Worm (Caenorhabditis elegans): ENCODE measurements around the gene hrg-7.

Gene hrg-7

ce11 chrV:12773222-12773621, 31.4 kb downstream of the hrg-7 start, which contains the start of gene ZC455.1:
Gene ZC455.1 (plus strand): TSS chrV:12773522.
- TF ChIP-seq mbf-1 (tag; optimal IDR thresholded peaks at IDR 0.05) (no peak), nhr-12 (tag; optimal IDR thresholded peaks at IDR 0.05) (no peak), sma-9 (GFP tag; optimal IDR thresholded peaks at IDR 0.05) (no peak), sma-9 (tag; optimal IDR thresholded peaks at IDR 0.05) (no peak), ztf-4 (tag; optimal IDR thresholded peaks at IDR 0.05) (no peak), elt-3 (tag; optimal IDR thresholded peaks at IDR 0.05) (no peak), skn-1 (tag; optimal IDR thresholded peaks at IDR 0.05) (no peak), mdl-1 (tag; optimal IDR thresholded peaks at IDR 0.05) (no peak)

DNA sequence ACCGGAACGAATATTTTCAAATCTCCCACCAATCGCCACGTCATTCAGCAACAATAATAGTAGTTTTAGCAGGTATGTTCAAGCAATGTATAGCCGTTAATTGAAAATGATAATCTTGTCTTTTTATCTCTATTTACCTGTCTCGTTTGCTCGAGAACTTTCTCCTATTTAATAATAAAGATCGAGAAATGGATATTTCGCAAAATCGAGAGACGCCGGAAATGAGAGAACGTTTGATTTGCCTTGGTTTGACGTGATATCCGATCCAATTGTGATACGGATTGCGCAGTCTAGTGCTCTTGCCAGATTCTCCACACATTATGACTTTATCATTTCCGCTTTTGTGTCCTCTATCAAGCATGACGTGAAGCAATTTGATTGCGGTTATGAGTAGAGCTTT, 32.0 kb downstream of the hrg-7 start:
- TF ChIP-seq ceh-82 (tag; optimal IDR thresholded peaks at IDR 0.05) = no peak
- no peak for TF ChIP-seq nhr-25 (tag; optimal IDR thresholded peaks at IDR 0.05)
- TF ChIP-seq skn-1 (tag; optimal IDR thresholded peaks at IDR 0.05) = no peak
- no peak for TF ChIP-seq ztf-1 (GFP tag; conservative IDR thresholded peaks at IDR 0.05)

DNA sequence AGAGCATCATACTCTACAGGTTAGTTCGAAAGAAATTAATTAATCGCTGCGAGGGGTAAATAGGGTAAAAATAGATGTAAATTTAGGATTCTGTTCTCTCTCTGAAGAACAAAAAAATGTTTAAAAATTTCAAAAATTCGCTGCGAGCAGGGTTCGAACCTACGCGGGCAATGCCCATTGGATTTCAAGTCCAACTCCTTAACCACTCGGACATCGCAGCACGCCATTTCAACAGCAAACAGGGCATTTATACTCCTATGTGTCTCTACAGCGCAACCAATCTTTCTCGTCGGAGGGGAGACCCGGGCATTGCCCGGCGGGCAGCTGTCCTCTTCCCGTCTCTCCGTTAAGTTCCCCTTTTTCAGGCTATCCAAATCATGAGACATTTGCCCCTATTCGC, 38.4 kb downstream of the hrg-7 start:
- TF ChIP-seq unc-55 (GFP tag; optimal IDR thresholded peaks at IDR 0.05) (no peak), C34F6.9 (tag; optimal IDR thresholded peaks at IDR 0.05) (peak; percentile 38), elt-1 (tag; optimal IDR thresholded peaks at IDR 0.05) (no peak), Y55F3AM.14 (GFP tag; optimal IDR thresholded peaks at IDR 0.05) (no peak), nhr-237 (tag; optimal IDR thresholded peaks at IDR 0.05) (no peak), peb-1 (tag; optimal IDR thresholded peaks at IDR 0.05) (no peak), mab-5 (tag; optimal IDR thresholded peaks at IDR 0.05) (no peak), ztf-1 (GFP tag; conservative IDR thresholded peaks at IDR 0.05) (no peak), ZK546.5 (tag; optimal IDR thresholded peaks at IDR 0.05) (no peak), egl-27 (tag; optimal IDR thresholded peaks at IDR 0.05) (no peak), sma-9 (GFP tag; optimal IDR thresholded peaks at IDR 0.05) (peak; percentile 53), sma-9 (tag; optimal IDR thresholded peaks at IDR 0.05) (no peak), alr-1 (tag; optimal IDR thresholded peaks at IDR 0.05) (no peak), ztf-4 (tag; optimal IDR thresholded peaks at IDR 0.05) (no peak), sem-4 (tag; optimal IDR thresholded peaks at IDR 0.05) (no peak), mdl-1 (tag; optimal IDR thresholded peaks at IDR 0.05) (no peak), unc-39 (tag; optimal IDR thresholded peaks at IDR 0.05) (no peak), aly-2 (tag; optimal IDR thresholded peaks at IDR 0.05) (no peak), mbf-1 (tag; optimal IDR thresholded peaks at IDR 0.05) (no peak), nhr-10 (tag; optimal IDR thresholded peaks at IDR 0.05) (no peak), fos-1 (tag; optimal IDR thresholded peaks at IDR 0.05) (peak; percentile 45), snpc-4 (tag; optimal IDR thresholded peaks at IDR 0.05) (no peak), lin-39 (tag; optimal IDR thresholded peaks at IDR 0.05) (no peak), ceh-82 (tag; optimal IDR thresholded peaks at IDR 0.05) (no peak), nhr-23 (tag; optimal IDR thresholded peaks at IDR 0.05) (no peak), nhr-77 (tag; optimal IDR thresholded peaks at IDR 0.05) (no peak), nhr-21 (tag; optimal IDR thresholded peaks at IDR 0.05) (no peak), ztf-11 (tag; optimal IDR thresholded peaks at IDR 0.05) (no peak), nhr-12 (tag; optimal IDR thresholded peaks at IDR 0.05) (no peak), crh-2 (tag; optimal IDR thresholded peaks at IDR 0.05) (peak; percentile 18), R02D3.7 (tag; optimal IDR thresholded peaks at IDR 0.05) (no peak), skn-1 (tag; optimal IDR thresholded peaks at IDR 0.05) (no peak), nhr-25 (tag; optimal IDR thresholded peaks at IDR 0.05) (no peak), blmp-1 (tag; optimal IDR thresholded peaks at IDR 0.05; ENCODE audit: insufficient read depth) (no peak), lin-13 (GFP tag; optimal IDR thresholded peaks at IDR 0.05) (peak; percentile 18), unc-62 (GFP tag; optimal IDR thresholded peaks at IDR 0.05) (no peak), elt-3 (tag; optimal IDR thresholded peaks at IDR 0.05) (no peak), nhr-6 (tag; optimal IDR thresholded peaks at IDR 0.05) (no peak), nhr-129 (tag; optimal IDR thresholded peaks at IDR 0.05) (peak; percentile 70), gmeb-1 (tag; optimal IDR thresholded peaks at IDR 0.05) (peak; percentile 39), ama-1 (optimal IDR thresholded peaks at IDR 0.05) (no peak), ceh-16 (tag; optimal IDR thresholded peaks at IDR 0.05) (no peak), dmd-4 (tag; optimal IDR thresholded peaks at IDR 0.05) (no peak), zag-1 (tag; optimal IDR thresholded peaks at IDR 0.05) (no peak), lsy-2 (tag; optimal IDR thresholded peaks at IDR 0.05) (peak in 1 of 2 experiments; percentile 5), sma-3 (GFP tag; optimal IDR thresholded peaks at IDR 0.05) (peak; percentile 49), lin-11 (tag; optimal IDR thresholded peaks at IDR 0.05) (no peak), nhr-11 (tag; optimal IDR thresholded peaks at IDR 0.05) (no peak), F13H6.1 (tag; optimal IDR thresholded peaks at IDR 0.05) (peak; percentile 10)
